Fruit fly (Drosophila melanogaster) whole organism, embryonic: ENCODE data around the gene CG1092.
A peak's percentile ranks its signal among the peaks of the same experiment; 100 is the strongest.

Source experiments
- Ada2b ChIP-seq: fragments of 200-800 bp; sonication (Bioruptor generic); IDR thresholded peaks from 2 replicates; pipeline ENCODE4 v1.3.6; 2022; ENCODE audit warnings: missing biosample characterization, missing genetic modification characterization
- BtbVII ChIP-seq: fragments of 200-800 bp; sonication (Bioruptor generic); optimal IDR thresholded peaks from 3 replicates; lab custom pipeline; 2017; ENCODE audit warnings: missing biosample characterization, mild to moderate bottlenecking, missing genetic modification characterization
- CG10147 ChIP-seq: fragments of 200-800 bp; sonication (Bioruptor generic); optimal IDR thresholded peaks from 2 replicates; lab custom pipeline; 2019; ENCODE audit warnings: missing biosample characterization, mild to moderate bottlenecking, missing genetic modification characterization, moderate library complexity
- CG10462 ChIP-seq: fragments of 200-800 bp; sonication (Bioruptor generic); optimal IDR thresholded peaks from 2 replicates; lab custom pipeline; 2016; ENCODE audit warnings: missing biosample characterization, missing genetic modification characterization
- CG11085 ChIP-seq: fragments of 200-800 bp; sonication (Bioruptor generic); IDR thresholded peaks from 2 replicates; pipeline ENCODE4 v1.3.6; 2022; ENCODE audit warnings: missing biosample characterization, missing genetic modification characterization
- CG11456 ChIP-seq: fragments of 200-800 bp; sonication (Bioruptor generic); IDR thresholded peaks from 3 replicates; pipeline ENCODE4 v1.3.6; 2022; ENCODE audit warnings: missing biosample characterization, missing genetic modification characterization
- CG11504 ChIP-seq: fragments of 200-800 bp; sonication (Bioruptor generic); optimal IDR thresholded peaks from 3 replicates; lab custom pipeline; 2019; ENCODE audit warnings: missing biosample characterization, mild to moderate bottlenecking, missing genetic modification characterization, moderate library complexity
- CG12155 ChIP-seq: fragments of 200-800 bp; sonication (Bioruptor generic); optimal IDR thresholded peaks from 3 replicates; lab custom pipeline; 2016; ENCODE audit warnings: missing biosample characterization, missing genetic modification characterization
- CG13123 ChIP-seq: fragments of 200-800 bp; sonication (Bioruptor generic); optimal IDR thresholded peaks from 2 replicates; lab custom pipeline; 2016; ENCODE audit warnings: missing biosample characterization, missing genetic modification characterization
- CG14014 ChIP-seq: fragments of 200-800 bp; sonication (Bioruptor generic); IDR thresholded peaks from 2 replicates; pipeline ENCODE4 v1.3.6; 2022; ENCODE audit warnings: missing biosample characterization, missing genetic modification characterization
- CG14050 ChIP-seq: fragments of 200-800 bp; sonication (Bioruptor generic); IDR thresholded peaks from 3 replicates; pipeline ENCODE4 v1.3.6; 2022; ENCODE audit warnings: missing biosample characterization, missing genetic modification characterization
- CG14441 ChIP-seq: fragments of 200-800 bp; sonication (Bioruptor generic); IDR thresholded peaks from 2 replicates; pipeline ENCODE4 v1.3.6; 2022; ENCODE audit warnings: missing biosample characterization, missing genetic modification characterization
- CG1832 ChIP-seq: fragments of 200-800 bp; sonication (Bioruptor generic); optimal IDR thresholded peaks from 2 replicates; lab custom pipeline; 2017; ENCODE audit warnings: missing biosample characterization, mild to moderate bottlenecking, missing genetic modification characterization, inconsistent platforms
- CG30403 ChIP-seq: fragments of 200-800 bp; sonication (Bioruptor generic); optimal IDR thresholded peaks from 3 replicates; lab custom pipeline; 2016; ENCODE audit warnings: missing biosample characterization, missing genetic modification characterization
- CG30431 ChIP-seq: fragments of 200-800 bp; sonication (Bioruptor generic); optimal IDR thresholded peaks from 2 replicates; lab custom pipeline; 2017; ENCODE audit warnings: missing biosample characterization, missing genetic modification characterization
- CG33213 ChIP-seq: fragments of 200-800 bp; sonication (Bioruptor generic); optimal IDR thresholded peaks from 3 replicates; lab custom pipeline; 2016; ENCODE audit warnings: missing biosample characterization, missing genetic modification characterization
- CG34224 ChIP-seq: fragments of 200-800 bp; sonication (Bioruptor generic); IDR thresholded peaks from 3 replicates; pipeline ENCODE4 v1.3.6; 2022; ENCODE audit warnings: missing biosample characterization, missing genetic modification characterization; ENCODE audit not compliant: partially characterized antibody
- CG4360 ChIP-seq: fragments of 200-800 bp; sonication (Bioruptor generic); IDR thresholded peaks from 2 replicates; pipeline ENCODE4 v1.3.6; 2022; ENCODE audit warnings: missing biosample characterization, missing genetic modification characterization
- CG7786 ChIP-seq: fragments of 200-800 bp; sonication (Bioruptor generic); optimal IDR thresholded peaks from 2 replicates; lab custom pipeline; 2016; ENCODE audit warnings: missing biosample characterization, missing genetic modification characterization
- CG8478 ChIP-seq: fragments of >200 bp; optimal IDR thresholded peaks from 2 replicates; lab custom pipeline; 2018
- CHES-1-like ChIP-seq: fragments of 200-800 bp; sonication (Bioruptor generic); optimal IDR thresholded peaks from 2 replicates; lab custom pipeline; 2016; ENCODE audit warnings: missing biosample characterization, missing genetic modification characterization
- Dref ChIP-seq: fragments of 200-800 bp; sonication (Bioruptor generic); IDR thresholded peaks from 2 replicates; pipeline ENCODE4 v1.3.6; 2022; ENCODE audit warnings: missing biosample characterization, missing genetic modification characterization
- ERR ChIP-seq: fragments of 200-800 bp; sonication (Bioruptor generic); optimal IDR thresholded peaks from 2 replicates; lab custom pipeline; 2016; ENCODE audit warnings: missing biosample characterization, missing genetic modification characterization
- Ets65A ChIP-seq: fragments of 200-800 bp; sonication (Bioruptor generic); peaks from one replicate; lab custom pipeline; 2016; ENCODE audit warnings: missing biosample characterization, missing genetic modification characterization
- HLH3B ChIP-seq: fragments of 200-800 bp; sonication (Bioruptor generic); IDR thresholded peaks from 2 replicates; pipeline ENCODE4 v1.3.6; 2022; ENCODE audit warnings: missing biosample characterization, missing genetic modification characterization
- Hey ChIP-seq: fragments of 200-800 bp; sonication (Bioruptor generic); optimal IDR thresholded peaks from 3 replicates; lab custom pipeline; 2018; ENCODE audit warnings: missing biosample characterization, mild to moderate bottlenecking, missing genetic modification characterization
- Hmx ChIP-seq: fragments of 200-800 bp; sonication (Bioruptor generic); optimal IDR thresholded peaks from 2 replicates; lab custom pipeline; 2016; ENCODE audit warnings: missing biosample characterization, missing genetic modification characterization
- Nf-YA ChIP-seq: fragments of 200-800 bp; sonication (Bioruptor generic); IDR thresholded peaks from 2 replicates; pipeline ENCODE4 v1.3.6; 2022; ENCODE audit warnings: missing biosample characterization, missing genetic modification characterization
- Side ChIP-seq: fragments of 200-800 bp; sonication (Bioruptor generic); optimal IDR thresholded peaks from 2 replicates; lab custom pipeline; 2016; ENCODE audit warnings: missing biosample characterization, missing genetic modification characterization
- amos ChIP-seq: fragments of 200-800 bp; sonication (Bioruptor generic); IDR thresholded peaks from 2 replicates; pipeline ENCODE4 v1.3.6; 2022; ENCODE audit warnings: missing biosample characterization, missing genetic modification characterization; ENCODE audit not compliant: partially characterized antibody
- ash1 ChIP-seq: fragments of 200-800 bp; sonication (Bioruptor generic); optimal IDR thresholded peaks from 2 replicates; lab custom pipeline; 2018; ENCODE audit warnings: missing biosample characterization, mild to moderate bottlenecking, missing genetic modification characterization
- bab2 ChIP-seq: fragments of 200-800 bp; sonication (Bioruptor generic); optimal IDR thresholded peaks from 2 replicates; lab custom pipeline; 2016; ENCODE audit warnings: missing biosample characterization, missing genetic modification characterization
- bigmax ChIP-seq: fragments of 200-800 bp; sonication (Bioruptor generic); optimal IDR thresholded peaks from 2 replicates; lab custom pipeline; 2018; ENCODE audit warnings: missing biosample characterization, mild to moderate bottlenecking, missing genetic modification characterization
- btn ChIP-seq: fragments of 200-800 bp; sonication (Bioruptor generic); optimal IDR thresholded peaks from 2 replicates; lab custom pipeline; 2016; ENCODE audit warnings: missing biosample characterization, missing genetic modification characterization
- cas ChIP-seq: fragments of 200-800 bp; sonication (Bioruptor generic); IDR thresholded peaks from 2 replicates; pipeline ENCODE4 v1.3.6; 2022; ENCODE audit warnings: missing biosample characterization, missing genetic modification characterization
- caup ChIP-seq: fragments of 200-800 bp; sonication (Bioruptor generic); optimal IDR thresholded peaks from 3 replicates; lab custom pipeline; 2017; ENCODE audit warnings: missing biosample characterization, mild to moderate bottlenecking, missing genetic modification characterization, moderate library complexity; ENCODE audit not compliant: severe bottlenecking
- dan ChIP-seq: fragments of 200-800 bp; sonication (Bioruptor generic); IDR thresholded peaks from 2 replicates; pipeline ENCODE4 v1.3.6; 2022; ENCODE audit warnings: missing biosample characterization, missing genetic modification characterization
- ems ChIP-seq: fragments of 200-800 bp; sonication (Bioruptor generic); optimal IDR thresholded peaks from 3 replicates; lab custom pipeline; 2016; ENCODE audit warnings: missing biosample characterization, missing genetic modification characterization
- fu2 ChIP-seq: fragments of 200-800 bp; sonication (Bioruptor generic); optimal IDR thresholded peaks from 2 replicates; lab custom pipeline; 2016; ENCODE audit warnings: missing biosample characterization, missing genetic modification characterization
- jumu ChIP-seq: fragments of 200-800 bp; sonication (Bioruptor generic); optimal IDR thresholded peaks from 3 replicates; lab custom pipeline; 2016; ENCODE audit warnings: missing biosample characterization, missing genetic modification characterization
- oc ChIP-seq: fragments of 200-800 bp; sonication (Bioruptor generic); optimal IDR thresholded peaks from 2 replicates; lab custom pipeline; 2018; ENCODE audit warnings: missing biosample characterization, mild to moderate bottlenecking, missing genetic modification characterization, moderate library complexity
- peb ChIP-seq: fragments of 200-800 bp; sonication (Bioruptor generic); IDR thresholded peaks from 2 replicates; pipeline ENCODE4 v1.3.6; 2022; ENCODE audit warnings: missing biosample characterization, missing genetic modification characterization
- pros ChIP-seq: fragments of 200-800 bp; sonication (Bioruptor generic); optimal IDR thresholded peaks from 3 replicates; lab custom pipeline; 2019; ENCODE audit warnings: missing biosample characterization, mild to moderate bottlenecking, missing genetic modification characterization, moderate library complexity
- sc ChIP-seq, 3 experiments: fragments of >200 bp in 2 of 3; fragments of 200-800 bp in 1 of 3; sonication (Bioruptor generic) in 1 of 3; optimal IDR thresholded peaks; 2 replicates in 2 of 3; 3 replicates in 1 of 3; lab custom pipeline; 2017; ENCODE audit warnings: mild to moderate bottlenecking in 1 of 3, missing biosample characterization in 1 of 3, missing genetic modification characterization in 1 of 3, missing genetic modification reagents in 1 of 3
- schlank ChIP-seq: fragments of 200-800 bp; sonication (Bioruptor generic); optimal IDR thresholded peaks from 2 replicates; lab custom pipeline; 2018; ENCODE audit warnings: missing biosample characterization, mild to moderate bottlenecking, missing genetic modification characterization
- scrt ChIP-seq: fragments of 200-800 bp; sonication (Bioruptor generic); optimal IDR thresholded peaks from 2 replicates; lab custom pipeline; 2018; ENCODE audit warnings: missing biosample characterization, mild to moderate bottlenecking, missing genetic modification characterization, moderate library complexity
- sim ChIP-seq: fragments of 200-800 bp; sonication (Bioruptor generic); IDR thresholded peaks from 2 replicates; pipeline ENCODE4 v1.3.6; 2022; ENCODE audit warnings: missing biosample characterization, missing genetic modification characterization
- sna ChIP-seq: fragments of 200-800 bp; sonication (Bioruptor generic); IDR thresholded peaks from 2 replicates; pipeline ENCODE4 v1.3.6; 2022; ENCODE audit warnings: missing biosample characterization, missing genetic modification characterization; ENCODE audit not compliant: partially characterized antibody
- ttk ChIP-seq: fragments of 200-800 bp; sonication (Bioruptor generic); IDR thresholded peaks from 2 replicates; pipeline ENCODE4 v2.1.2; 2022; ENCODE audit warnings: missing biosample characterization, missing genetic modification characterization
- unc-4 ChIP-seq: fragments of 200-800 bp; sonication (Bioruptor generic); IDR thresholded peaks from 2 replicates; pipeline ENCODE4 v1.3.6; 2022; ENCODE audit warnings: missing biosample characterization, missing genetic modification characterization; ENCODE audit not compliant: partially characterized antibody

The CG1092 gene

DNA sequence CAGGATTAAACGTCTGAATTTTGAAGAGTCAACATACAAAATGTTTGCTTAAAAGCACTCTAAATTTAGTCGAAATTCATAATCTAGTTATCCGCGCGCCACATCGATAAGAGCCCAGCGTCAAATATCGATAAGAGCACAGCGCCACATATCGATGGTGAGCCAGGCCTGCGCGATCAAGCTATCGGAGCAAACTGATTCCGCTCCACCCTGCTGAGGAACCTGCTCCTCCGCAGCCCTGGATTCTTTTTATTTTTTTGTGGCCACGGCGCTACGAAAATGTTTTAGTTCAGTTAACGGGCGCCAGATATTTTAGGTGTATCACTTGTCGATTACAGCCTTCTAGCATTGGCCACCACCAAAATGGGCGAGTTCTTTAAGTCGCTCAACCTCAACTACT is 45.8 kb upstream of the CG1092 start (continued):
- TF ChIP-seq fu2 (GFP tag; lab: Kevin White, UChicago) = peak; percentile 54
- peak; percentile 27 for TF ChIP-seq CG12155 (GFP tag; lab: Kevin White, UChicago)
- peak; percentile 100 for TF ChIP-seq Dref (GFP tag; lab: Robert Waterston, UW)
- no peak for TF ChIP-seq CG30431
- no peak for TF ChIP-seq btn (GFP tag; lab: Kevin White, UChicago)
- no peak for TF ChIP-seq Ada2b (GFP tag; lab: Robert Waterston, UW)
- no peak for TF ChIP-seq caup (GFP tag; lab: Kevin White, UChicago)
- no peak for TF ChIP-seq CG4360
- peak; percentile 25 for TF ChIP-seq CG30403 (GFP tag; lab: Kevin White, UChicago)
- TF ChIP-seq sim (GFP tag; lab: Robert Waterston, UW) = no peak
- no peak for TF ChIP-seq CG14014 (GFP tag; lab: Robert Waterston, UW)
- no peak for TF ChIP-seq CG1832 (GFP tag; lab: Kevin White, UChicago)
- TF ChIP-seq CG13123 (GFP tag; lab: Kevin White, UChicago) = no peak
- peak; percentile 84 for TF ChIP-seq CG33213 (GFP tag; lab: Kevin White, UChicago)
- TF ChIP-seq CG11456 (GFP tag; lab: Robert Waterston, UW) = peak; percentile 66; the same call in 2 of the 3 replicates
- TF ChIP-seq CG34224 = peak; percentile 99
- TF ChIP-seq Hmx (GFP tag; lab: Kevin White, UChicago) = no peak
- no peak for TF ChIP-seq CG14441 (GFP tag; lab: Robert Waterston, UW)
- TF ChIP-seq ERR (GFP tag; lab: Kevin White, UChicago) = peak; percentile 50
- no peak for TF ChIP-seq peb
- TF ChIP-seq ttk (GFP tag; lab: Robert Waterston, UW) = no peak
- no peak for TF ChIP-seq Nf-YA (GFP tag; lab: Robert Waterston, UW)
- no peak for TF ChIP-seq pros (GFP tag; lab: Kevin White, UChicago)
- TF ChIP-seq scrt = no peak
- peak; percentile 97 for TF ChIP-seq unc-4 (GFP tag; lab: Robert Waterston, UW)
- TF ChIP-seq bigmax (GFP tag; lab: Kevin White, UChicago) = no peak
- TF ChIP-seq CG8478 (lab: Kevin White, UChicago) = no peak
- peak; percentile 87 for TF ChIP-seq Ets65A (GFP tag; lab: Kevin White, UChicago)
- TF ChIP-seq ash1 (GFP tag; lab: Kevin White, UChicago) = no peak
- no peak for TF ChIP-seq CG10147 (GFP tag; lab: Kevin White, UChicago)
- TF ChIP-seq schlank (tag; lab: Kevin White, UChicago) = no peak
- no peak for TF ChIP-seq CG14050 (GFP tag; lab: Robert Waterston, UW)
- TF ChIP-seq Hey (tag; lab: Kevin White, UChicago) = no peak
- no peak for TF ChIP-seq CG11504
- TF ChIP-seq CG10462 (GFP tag; lab: Kevin White, UChicago) = no peak
- peak; percentile 13 for TF ChIP-seq bab2 (GFP tag; lab: Kevin White, UChicago)
- TF ChIP-seq sna (GFP tag; lab: Robert Waterston, UW) = peak; percentile 96
- peak; percentile 36 for TF ChIP-seq CG7786
- peak; percentile 40 for TF ChIP-seq jumu
- TF ChIP-seq BtbVII (GFP tag; lab: Kevin White, UChicago) = no peak
- peak; percentile 59 for TF ChIP-seq CHES-1-like
- TF ChIP-seq sc (optimal IDR thresholded peaks at IDR 0.05; lab: Kevin White, UChicago) = no peak
- TF ChIP-seq sc (GFP tag; optimal IDR thresholded peaks at IDR 0.05; lab: Kevin White, UChicago) = no peak
- no peak for TF ChIP-seq CG11085 (GFP tag; lab: Robert Waterston, UW)
- no peak for TF ChIP-seq oc (tag; lab: Kevin White, UChicago)
- no peak for TF ChIP-seq HLH3B (GFP tag; lab: Robert Waterston, UW)
- no peak for TF ChIP-seq Side
- peak; percentile 49 for TF ChIP-seq ems
- TF ChIP-seq dan = no peak
- peak; percentile 99 for TF ChIP-seq amos (GFP tag; lab: Robert Waterston, UW)
- TF ChIP-seq cas (GFP tag; lab: Robert Waterston, UW) = peak; percentile 25; the same call in 1 of the 2 replicates
